Worm (Caenorhabditis elegans) whole organism, L3 larva: ENCODE data around the gene T10G3.2.
A peak's percentile ranks its signal among the peaks of the same experiment; 100 is the strongest.

ENCODE experiments used
- R02D3.7 ChIP-seq: fragments of 150-350 bp; optimal IDR thresholded peaks from 2 replicates; lab custom pipeline; 2014; ENCODE audit warnings: missing biosample characterization, missing genetic modification characterization
- ZK546.5 ChIP-seq: sonication (generic microtip); optimal IDR thresholded peaks from 2 replicates; lab custom pipeline; 2017; ENCODE audit warnings: missing biosample characterization, missing genetic modification characterization
- aly-2 ChIP-seq: fragments of 150-350 bp; optimal IDR thresholded peaks from 2 replicates; lab custom pipeline; 2014; ENCODE audit warnings: missing biosample characterization, missing genetic modification characterization
- ama-1 ChIP-seq: fragments of 150-350 bp; optimal IDR thresholded peaks from 2 replicates; lab custom pipeline; 2018
- ceh-28 ChIP-seq: fragments of 150-350 bp; optimal IDR thresholded peaks from 2 replicates; lab custom pipeline; 2014; ENCODE audit warnings: missing biosample characterization, missing genetic modification reagents, missing genetic modification characterization
- egl-5 ChIP-seq: fragments of 150-350 bp; optimal IDR thresholded peaks from 2 replicates; lab custom pipeline; 2017; ENCODE audit warnings: missing biosample characterization, missing genetic modification reagents, missing genetic modification characterization, inconsistent platforms
- elt-1 ChIP-seq: fragments of 150-350 bp; optimal IDR thresholded peaks from 2 replicates; lab custom pipeline; 2014; ENCODE audit warnings: missing biosample characterization, missing genetic modification characterization
- elt-2 ChIP-seq: sonication (generic microtip); optimal IDR thresholded peaks from 2 replicates; lab custom pipeline; 2016; ENCODE audit warnings: missing genetic modification reagents, mild to moderate bottlenecking, missing genetic modification characterization, missing compliant biosample characterization
- elt-3 ChIP-seq, 3 experiments: fragments of 150-350 bp in 1 of 3; sonication (generic microtip) in 2 of 3; optimal IDR thresholded peaks; 2 replicates in 2 of 3; 4 replicates in 1 of 3; lab custom pipeline; 2014 to 2017; ENCODE audit warnings: missing biosample characterization in 3 of 3, missing genetic modification characterization in 3 of 3
- eor-1 ChIP-seq, 2 experiments: fragments of 150-350 bp; optimal IDR thresholded peaks; 2 replicates each; lab custom pipeline; 2014 to 2018; ENCODE audit warnings: missing biosample characterization in 2 of 2, missing genetic modification characterization in 2 of 2
- fkh-10 ChIP-seq: sonication (generic microtip); optimal IDR thresholded peaks from 2 replicates; lab custom pipeline; 2017; ENCODE audit warnings: missing biosample characterization, missing genetic modification reagents, missing genetic modification characterization
- fos-1 ChIP-seq: fragments of 150-350 bp; optimal IDR thresholded peaks from 2 replicates; lab custom pipeline; 2014; ENCODE audit warnings: missing biosample characterization, missing genetic modification characterization
- hmg-11 ChIP-seq: sonication (generic microtip); optimal IDR thresholded peaks from 2 replicates; lab custom pipeline; 2016; ENCODE audit warnings: missing genetic modification characterization, missing compliant biosample characterization
- jun-1 ChIP-seq: fragments of 150-350 bp; optimal IDR thresholded peaks from 2 replicates; lab custom pipeline; 2014; ENCODE audit warnings: missing biosample characterization, missing genetic modification reagents, missing genetic modification characterization
- lin-15B ChIP-seq: fragments of 150-350 bp; optimal IDR thresholded peaks from 2 replicates; lab custom pipeline; 2014; ENCODE audit warnings: missing biosample characterization, missing genetic modification characterization
- lin-39 ChIP-seq: fragments of 150-350 bp; optimal IDR thresholded peaks from 2 replicates; lab custom pipeline; 2018; ENCODE audit warnings: missing biosample characterization, missing genetic modification reagents, missing genetic modification characterization
- lsy-12 ChIP-seq: sonication (generic microtip); optimal IDR thresholded peaks from 2 replicates; lab custom pipeline; 2016; ENCODE audit warnings: mild to moderate bottlenecking, missing genetic modification characterization, missing compliant biosample characterization
- mdl-1 ChIP-seq: fragments of 150-350 bp; optimal IDR thresholded peaks from 2 replicates; lab custom pipeline; 2014; ENCODE audit warnings: missing biosample characterization, missing genetic modification characterization
- mml-1 ChIP-seq: fragments of 150-350 bp; sonication (generic microtip); optimal IDR thresholded peaks from 3 replicates; lab custom pipeline; 2014; ENCODE audit warnings: missing biosample characterization, missing genetic modification characterization
- nhr-11 ChIP-seq: fragments of 150-350 bp; optimal IDR thresholded peaks from 2 replicates; lab custom pipeline; 2014; ENCODE audit warnings: missing biosample characterization, missing genetic modification characterization
- nhr-12 ChIP-seq: fragments of 150-350 bp; optimal IDR thresholded peaks from 2 replicates; lab custom pipeline; 2014; ENCODE audit warnings: missing biosample characterization, missing genetic modification characterization
- nhr-23 ChIP-seq: fragments of 150-350 bp; optimal IDR thresholded peaks from 2 replicates; lab custom pipeline; 2014; ENCODE audit warnings: missing biosample characterization, missing genetic modification reagents, missing genetic modification characterization
- nhr-237 ChIP-seq: fragments of 150-350 bp; optimal IDR thresholded peaks from 2 replicates; lab custom pipeline; 2014; ENCODE audit warnings: missing biosample characterization, missing genetic modification characterization
- nhr-25 ChIP-seq: sonication (generic microtip); optimal IDR thresholded peaks from 2 replicates; lab custom pipeline; 2017; ENCODE audit warnings: missing biosample characterization, missing genetic modification characterization
- nhr-28 ChIP-seq: fragments of 150-350 bp; optimal IDR thresholded peaks from 2 replicates; lab custom pipeline; 2014; ENCODE audit warnings: missing biosample characterization, missing genetic modification characterization
- nhr-43 ChIP-seq: sonication (generic microtip); optimal IDR thresholded peaks from 2 replicates; lab custom pipeline; 2016; ENCODE audit warnings: mild to moderate bottlenecking, missing genetic modification characterization, missing compliant biosample characterization; ENCODE audit not compliant: poor library complexity, severe bottlenecking
- nhr-67 ChIP-seq: fragments of 150-350 bp; optimal IDR thresholded peaks from 2 replicates; lab custom pipeline; 2014; ENCODE audit warnings: missing biosample characterization, missing genetic modification characterization
- nhr-76 ChIP-seq: fragments of 150-350 bp; sonication (generic microtip); optimal IDR thresholded peaks from 5 replicates; lab custom pipeline; 2014; ENCODE audit warnings: missing biosample characterization, missing genetic modification characterization
- pha-4 ChIP-seq: fragments of 150-350 bp; optimal IDR thresholded peaks from 2 replicates; lab custom pipeline; 2014; ENCODE audit warnings: missing biosample characterization, missing genetic modification reagents, missing genetic modification characterization
- pqm-1 ChIP-seq: fragments of 150-350 bp; optimal IDR thresholded peaks from 2 replicates; lab custom pipeline; 2017; ENCODE audit warnings: missing biosample characterization, missing genetic modification characterization, inconsistent platforms
- sea-2 ChIP-seq: fragments of 150-350 bp; sonication (generic microtip); optimal IDR thresholded peaks from 4 replicates; lab custom pipeline; 2014; ENCODE audit warnings: missing biosample characterization, missing genetic modification reagents, missing genetic modification characterization
- skn-1 ChIP-seq: fragments of 150-350 bp; optimal IDR thresholded peaks from 2 replicates; lab custom pipeline; 2014; ENCODE audit warnings: missing biosample characterization, missing genetic modification characterization
- snpc-4 ChIP-seq: fragments of 150-350 bp; optimal IDR thresholded peaks from 2 replicates; lab custom pipeline; 2014; ENCODE audit warnings: missing biosample characterization, missing genetic modification characterization
- unc-62 ChIP-seq: fragments of 150-350 bp; sonication (generic microtip); optimal IDR thresholded peaks from 4 replicates; lab custom pipeline; 2014; ENCODE audit warnings: missing biosample characterization, missing genetic modification reagents, missing genetic modification characterization
- zag-1 ChIP-seq: fragments of 150-350 bp; optimal IDR thresholded peaks from 2 replicates; lab custom pipeline; 2014; ENCODE audit warnings: missing biosample characterization, missing genetic modification characterization

Gene T10G3.2

ce11 chrV:13479766-13480165, at the start of gene T10G3.2:
Gene T10G3.2, minus strand, starts transcription at chrV:13479866.
- TF ChIP-seq zag-1 (no peak), aly-2 (tag; lab: Kevin White, UChicago) (no peak), mml-1 (tag; lab: Kevin White, UChicago) (no peak), egl-5 (tag; lab: Kevin White, UChicago) (no peak), ceh-28 (tag; lab: Kevin White, UChicago) (no peak), nhr-12 (tag; lab: Kevin White, UChicago) (no peak), pha-4 (tag; lab: Kevin White, UChicago) (no peak), elt-2 (tag; lab: Kevin White, UChicago) (no peak), fos-1 (tag; lab: Kevin White, UChicago) (no peak)
- TF ChIP-seq, all 47 proteins: peak for 0

ce11 chrV:13529165-13529564, 49.5 kb upstream of the T10G3.2 start:
- TF ChIP-seq unc-62 (no peak), elt-1 (tag; lab: Kevin White, UChicago) (no peak), pqm-1 (tag; lab: Kevin White, UChicago) (peak; percentile 68), jun-1 (peak; percentile 42), sea-2 (GFP tag; lab: Kevin White, UChicago) (no peak), elt-2 (tag; lab: Kevin White, UChicago) (peak; percentile 35), ama-1 (lab: Kevin White, UChicago) (peak; percentile 58), mdl-1 (tag; lab: Kevin White, UChicago) (no peak), pha-4 (tag; lab: Kevin White, UChicago) (peak; percentile 31)

- TF ChIP-seq lin-39 (tag; lab: Kevin White, UChicago) (no peak), aly-2 (tag; lab: Kevin White, UChicago) (no peak), pqm-1 (tag; lab: Kevin White, UChicago) (no peak)
Measured at ce11 chrV:13523194-13523593, 43.5 kb upstream of the T10G3.2 start, which contains the start of gene R11G10.3. Gene R11G10.3, plus strand, starts transcription at chrV:13523494.

- no peak for TF ChIP-seq skn-1
- TF ChIP-seq, all 47 proteins: peak for 0
Measured at ce11 chrV:13515115-13515514, 35.4 kb upstream of the T10G3.2 start, which contains the start of gene semi-1. Gene semi-1, minus strand, starts transcription at chrV:13515215.

ce11 chrV:13512515-13512914, 32.8 kb upstream of the T10G3.2 start:
- TF ChIP-seq elt-2 (tag; lab: Kevin White, UChicago) (no peak), egl-5 (tag; lab: Kevin White, UChicago) (no peak), lin-39 (tag; lab: Kevin White, UChicago) (no peak), jun-1 (no peak), elt-3 (tag; optimal IDR thresholded peaks at IDR 0.05; lab: Kevin White, UChicago) (no peak), sea-2 (GFP tag; lab: Kevin White, UChicago) (no peak), ama-1 (lab: Kevin White, UChicago) (no peak), R02D3.7 (tag; lab: Kevin White, UChicago) (no peak), snpc-4 (tag; lab: Kevin White, UChicago) (no peak), aly-2 (tag; lab: Kevin White, UChicago) (no peak), nhr-67 (tag; lab: Kevin White, UChicago) (no peak)
- TF ChIP-seq, all 47 proteins: peak for 0

ce11 chrV:13511618-13512017, 32.0 kb upstream of the T10G3.2 start, which contains the start of gene avr-15:
Gene avr-15, minus strand, starts transcription at chrV:13511718.
- no peak for TF ChIP-seq nhr-67 (tag; lab: Kevin White, UChicago)
- TF ChIP-seq nhr-76 (tag; lab: Kevin White, UChicago): no peak
- no peak for TF ChIP-seq nhr-11 (tag; lab: Kevin White, UChicago)
- no peak for TF ChIP-seq nhr-23 (tag; lab: Kevin White, UChicago)
- TF ChIP-seq skn-1: no peak
- no peak for TF ChIP-seq snpc-4 (tag; lab: Kevin White, UChicago)
- no peak for TF ChIP-seq sea-2 (GFP tag; lab: Kevin White, UChicago)

- TF ChIP-seq zag-1 (no peak), mml-1 (tag; lab: Kevin White, UChicago) (no peak), hmg-11 (tag; lab: Kevin White, UChicago) (no peak), pha-4 (tag; lab: Kevin White, UChicago) (no peak), ZK546.5 (tag; lab: Kevin White, UChicago) (no peak), eor-1 (tag; optimal IDR thresholded peaks at IDR 0.05; lab: Kevin White, UChicago) (no peak), nhr-237 (tag; lab: Kevin White, UChicago) (no peak), R02D3.7 (tag; lab: Kevin White, UChicago) (no peak), fkh-10 (GFP tag; lab: Kevin White, UChicago) (no peak), nhr-28 (tag; lab: Kevin White, UChicago) (no peak), nhr-25 (tag; lab: Kevin White, UChicago) (no peak), jun-1 (no peak), sea-2 (GFP tag; lab: Kevin White, UChicago) (no peak), nhr-11 (tag; lab: Kevin White, UChicago) (no peak), lin-15B (tag; lab: Kevin White, UChicago) (no peak), nhr-43 (tag; lab: Kevin White, UChicago) (no peak), unc-62 (no peak), lsy-12 (no peak), fos-1 (tag; lab: Kevin White, UChicago) (no peak)
Measured at ce11 chrV:13506321-13506720, 26.7 kb upstream of the T10G3.2 start, which contains the start of gene R11G10.4. Gene R11G10.4, plus strand, starts transcription at chrV:13506621.
